Fruit fly (Drosophila melanogaster): Measurements from ENCODE around the gene Svip.
A peak's percentile ranks its signal among the peaks of the same experiment; 100 is the strongest.

Svip gene

DNA sequence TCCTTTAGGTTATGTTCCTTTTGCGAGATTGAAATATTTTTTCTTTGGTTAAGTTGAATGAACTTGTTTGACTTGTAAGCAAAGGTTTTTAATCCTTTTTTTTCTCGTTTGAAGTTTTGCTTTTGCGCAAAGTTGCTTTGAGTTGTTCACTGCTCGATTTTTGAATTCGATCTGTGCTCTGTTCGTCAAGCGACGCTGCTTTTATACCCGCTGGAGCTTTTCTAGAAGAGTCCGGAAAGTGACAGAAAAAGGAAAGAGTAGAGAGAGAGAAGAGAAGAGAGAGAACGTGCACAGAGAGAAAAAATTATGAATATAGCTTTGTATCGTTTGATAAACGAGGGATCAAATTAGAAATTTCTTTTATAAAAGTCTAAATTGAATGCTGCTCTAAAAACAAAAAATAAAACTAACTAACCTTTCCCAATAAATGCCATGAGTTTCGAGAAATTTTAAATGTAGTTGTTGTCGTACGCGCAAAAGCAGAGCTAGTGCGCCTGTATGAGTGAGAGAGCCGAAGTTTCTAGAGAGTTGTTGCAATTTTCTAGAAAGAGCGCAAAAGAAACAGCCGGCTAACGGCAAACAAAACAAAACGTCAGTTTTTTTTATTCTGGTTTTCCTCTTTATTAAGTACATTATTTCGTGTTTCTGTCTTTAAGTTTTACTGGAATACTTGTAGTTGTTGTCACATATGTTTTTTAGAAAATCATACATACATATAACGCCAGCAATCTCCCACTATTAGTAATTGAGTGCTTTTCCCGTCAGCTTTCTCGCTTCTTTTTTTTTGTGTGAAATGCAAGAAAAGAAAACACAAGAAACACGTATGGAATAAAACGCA, 18.6 kb downstream of the Svip start, which contains the start of gene Hsp26 (continued):
- TF ChIP-seq ERR (GFP tag; optimal IDR thresholded peaks at IDR 0.05) (peak; percentile 42), sr (GFP tag; IDR thresholded peaks at IDR 0.05) (no peak), toy (GFP tag; IDR thresholded peaks at IDR 0.05) (no peak), fu2 (GFP tag; optimal IDR thresholded peaks at IDR 0.05) (peak; percentile 83), en (GFP tag; optimal IDR thresholded peaks at IDR 0.05) (peak; percentile 88), NfI (GFP tag; optimal IDR thresholded peaks at IDR 0.05) (peak; percentile 77), pfk (GFP tag; optimal IDR thresholded peaks at IDR 0.05) (no peak), otp (GFP tag; IDR thresholded peaks at IDR 0.05) (peak; percentile 75; the same call in 2 of the 3 replicates), br (optimal IDR thresholded peaks at IDR 0.05) (no peak), az2 (GFP tag; optimal IDR thresholded peaks at IDR 0.05) (peak; percentile 85), salm (tag; optimal IDR thresholded peaks at IDR 0.05) (peak; percentile 85), CG16779 (GFP tag; IDR thresholded peaks at IDR 0.05) (no peak; the same call in 1 of the 2 replicates), fd3F (GFP tag; optimal IDR thresholded peaks at IDR 0.05) (peak; percentile 67), CG6813 (GFP tag; optimal IDR thresholded peaks at IDR 0.05) (peak; percentile 78), CG5953 (GFP tag; IDR thresholded peaks at IDR 0.05) (peak; percentile 81; the same call in 1 of the 2 replicates), luna (GFP tag; optimal IDR thresholded peaks at IDR 0.05) (peak; percentile 60), GATAe (GFP tag; conservative IDR thresholded peaks at IDR 0.05) (0 out of 2 replicates have a peak, but pooled peaks have one; percentile 27), CG4854 (GFP tag; optimal IDR thresholded peaks at IDR 0.05) (peak; percentile 58), D19A (tag; optimal IDR thresholded peaks at IDR 0.05) (peak; percentile 77), CG10321 (GFP tag; IDR thresholded peaks at IDR 0.05) (peak; percentile 24; the same call in 1 of the 2 replicates), Tbp (GFP tag; optimal IDR thresholded peaks at IDR 0.05) (no peak), CG10267 (tag; optimal IDR thresholded peaks at IDR 0.05) (peak; percentile 77), CG11247 (GFP tag; IDR thresholded peaks at IDR 0.05) (peak; percentile 62), CG4282 (GFP tag; optimal IDR thresholded peaks at IDR 0.05) (no peak), caup (GFP tag; optimal IDR thresholded peaks at IDR 0.05; ENCODE audit: severe bottlenecking) (peak; percentile 83), ssp (GFP tag; IDR thresholded peaks at IDR 0.05) (peak; percentile 66), Six4 (GFP tag; optimal IDR thresholded peaks at IDR 0.05) (peak; percentile 69), CG3281 (GFP tag; optimal IDR thresholded peaks at IDR 0.05) (peak; percentile 84), CG10274 (GFP tag; optimal IDR thresholded peaks at IDR 0.05) (peak; percentile 3), CG17186 (GFP tag; optimal IDR thresholded peaks at IDR 0.05) (no peak), CG1233 (GFP tag; optimal IDR thresholded peaks at IDR 0.05) (peak; percentile 78), lab (GFP tag; optimal IDR thresholded peaks at IDR 0.05) (peak; percentile 91), scrt (GFP tag; optimal IDR thresholded peaks at IDR 0.05) (peak; percentile 80), CG7357 (GFP tag; IDR thresholded peaks at IDR 0.05) (peak; percentile 61), CG3163 (GFP tag; optimal IDR thresholded peaks at IDR 0.05) (peak; percentile 96), nau (GFP tag; optimal IDR thresholded peaks at IDR 0.05) (peak; percentile 87), CG18764 (GFP tag; optimal IDR thresholded peaks at IDR 0.05) (peak; percentile 66), run (tag; optimal IDR thresholded peaks at IDR 0.05) (peak; percentile 77), Nf-YC (tag; optimal IDR thresholded peaks at IDR 0.05) (peak; percentile 51), CG6689 (GFP tag; IDR thresholded peaks at IDR 0.05) (peak; percentile 83), ato (GFP tag; IDR thresholded peaks at IDR 0.05; ENCODE audit: partially characterized antibody) (no peak), Adf1 (GFP tag; IDR thresholded peaks at IDR 0.05) (peak; percentile 56), Hr51 (GFP tag; optimal IDR thresholded peaks at IDR 0.05) (peak; percentile 48 to 89), hth (optimal IDR thresholded peaks at IDR 0.05) (no peak), Myb (GFP tag; optimal IDR thresholded peaks at IDR 0.05) (peak; percentile 71), ase (GFP tag; IDR thresholded peaks at IDR 0.05) (peak; percentile 78), CG10209 (GFP tag; optimal IDR thresholded peaks at IDR 0.05) (peak; percentile 80), Hsf (GFP tag; optimal IDR thresholded peaks at IDR 0.05) (peak; percentile 87), jumu (GFP tag; optimal IDR thresholded peaks at IDR 0.05) (peak; percentile 74)
